Worm (Caenorhabditis elegans): ENCODE data around the gene cnx-1.

- TF ChIP-seq unc-62 (GFP tag; optimal IDR thresholded peaks at IDR 0.05) (no peak), snpc-4 (tag; optimal IDR thresholded peaks at IDR 0.05) (no peak), nhr-25 (tag; optimal IDR thresholded peaks at IDR 0.05) (no peak), ama-1 (optimal IDR thresholded peaks at IDR 0.05) (no peak), fos-1 (tag; optimal IDR thresholded peaks at IDR 0.05) (no peak)
These were observed 31.7 kb upstream of the cnx-1 start for ce11 chrIII:9848603-9849002.
